Fruit fly (Drosophila melanogaster) whole organism, pupa: ENCODE data around the gene Lip2.

ENCODE experiments used
- CG10348 ChIP-seq: fragments of 200-800 bp; sonication (Bioruptor generic); IDR thresholded peaks from 2 replicates; pipeline ENCODE4 v1.3.6; 2022; ENCODE audit warnings: missing biosample characterization, missing genetic modification characterization
- CG14655 ChIP-seq: fragments of 200-800 bp; sonication (Bioruptor generic); optimal IDR thresholded peaks from 3 replicates; lab custom pipeline; 2017; ENCODE audit warnings: mild to moderate bottlenecking, missing biosample characterization, missing genetic modification reagents, missing genetic modification characterization
- CG15710 ChIP-seq: fragments of 200-800 bp; sonication (Bioruptor generic); optimal IDR thresholded peaks from 2 replicates; lab custom pipeline; 2018; ENCODE audit warnings: missing biosample characterization, mild to moderate bottlenecking, missing genetic modification characterization, moderate library complexity
- CG32121 ChIP-seq: fragments of 200-800 bp; sonication (Bioruptor generic); IDR thresholded peaks from 2 replicates; pipeline ENCODE4 v1.3.6; 2022; ENCODE audit warnings: missing biosample characterization, missing genetic modification characterization
- CG8159 ChIP-seq: fragments of 200-800 bp; sonication (Bioruptor generic); optimal IDR thresholded peaks from 3 replicates; lab custom pipeline; 2018; ENCODE audit warnings: missing biosample characterization, mild to moderate bottlenecking, missing genetic modification characterization, moderate library complexity
- D1 ChIP-seq: fragments of 200-800 bp; sonication (Bioruptor generic); optimal IDR thresholded peaks from 2 replicates; lab custom pipeline; 2018; ENCODE audit warnings: missing biosample characterization, mild to moderate bottlenecking, missing genetic modification characterization, moderate library complexity
- Pif1B ChIP-seq: fragments of 200-800 bp; sonication (Bioruptor generic); optimal IDR thresholded peaks from 3 replicates; lab custom pipeline; 2016; ENCODE audit warnings: missing biosample characterization, missing genetic modification characterization
- gl ChIP-seq: fragments of 200-800 bp; sonication (Bioruptor generic); optimal IDR thresholded peaks from 2 replicates; lab custom pipeline; 2018; ENCODE audit warnings: missing biosample characterization, mild to moderate bottlenecking, missing genetic modification characterization

DNA sequence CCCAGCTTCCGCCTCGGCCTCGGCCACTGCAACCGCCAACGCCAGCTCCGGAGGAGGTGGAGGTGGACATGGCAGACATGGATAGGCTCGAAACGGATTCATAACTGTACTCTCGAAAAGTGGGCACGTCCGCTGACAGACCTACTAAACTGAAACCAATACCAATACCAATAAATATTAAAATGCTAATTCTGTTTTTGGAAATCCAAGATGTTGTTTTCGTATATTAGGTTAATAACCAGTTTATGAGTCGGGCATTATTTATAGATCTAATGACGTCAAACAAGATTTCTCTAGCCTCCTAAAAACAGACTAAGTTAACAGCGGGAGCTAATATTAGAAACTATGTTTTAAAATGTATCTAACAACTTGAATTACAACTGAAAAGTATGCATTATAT is 27.1 kb downstream of the Lip2 start:
- TF ChIP-seq D1 (no peak), CG15710 (tag; lab: Kevin White, UChicago) (no peak), CG14655 (GFP tag; lab: Kevin White, UChicago) (no peak), CG32121 (GFP tag; lab: Robert Waterston, UW) (no peak), gl (no peak), Pif1B (GFP tag; lab: Kevin White, UChicago) (no peak), CG8159 (tag; lab: Kevin White, UChicago) (no peak), CG10348 (no peak)
